Fruit fly (Drosophila melanogaster) whole organism, adult: ENCODE data around the gene CG14294.

Source experiments
- CG12768 ChIP-seq: fragments of 200-800 bp; sonication (Bioruptor generic); optimal IDR thresholded peaks from 2 replicates; lab custom pipeline; 2017; ENCODE audit warnings: missing biosample characterization, missing genetic modification characterization, mild to moderate bottlenecking, moderate library complexity, missing genetic modification reagents
- CG14711 ChIP-seq: fragments of 200-800 bp; sonication (Bioruptor generic); optimal IDR thresholded peaks from 2 replicates; lab custom pipeline; 2018; ENCODE audit warnings: missing biosample characterization, mild to moderate bottlenecking, missing genetic modification characterization, moderate library complexity
- CG7045 ChIP-seq: fragments of 200-800 bp; sonication (Bioruptor generic); optimal IDR thresholded peaks from 2 replicates; lab custom pipeline; 2017; ENCODE audit warnings: missing biosample characterization, mild to moderate bottlenecking, missing genetic modification characterization
- Crg-1 ChIP-seq: fragments of 200-800 bp; sonication (Bioruptor generic); optimal IDR thresholded peaks from 2 replicates; lab custom pipeline; 2016; ENCODE audit warnings: missing biosample characterization, missing genetic modification characterization
- Hr96 ChIP-seq: fragments of 200-800 bp; sonication (Bioruptor generic); optimal IDR thresholded peaks from 2 replicates; lab custom pipeline; 2016; ENCODE audit warnings: missing biosample characterization, missing genetic modification characterization
- Mnt ChIP-seq: fragments of 200-800 bp; sonication (Bioruptor generic); optimal IDR thresholded peaks from 2 replicates; lab custom pipeline; 2016; ENCODE audit warnings: missing biosample characterization, mild to moderate bottlenecking, missing genetic modification characterization
- bab1 ChIP-seq: fragments of 200-800 bp; sonication (Bioruptor generic); optimal IDR thresholded peaks from 3 replicates; lab custom pipeline; 2019; ENCODE audit warnings: missing biosample characterization, mild to moderate bottlenecking, missing genetic modification characterization, moderate library complexity
- pad ChIP-seq: fragments of 200-800 bp; sonication (Bioruptor generic); optimal IDR thresholded peaks from 3 replicates; lab custom pipeline; 2017; ENCODE audit warnings: missing biosample characterization, missing genetic modification characterization, mild to moderate bottlenecking, moderate library complexity, missing genetic modification reagents

DNA sequence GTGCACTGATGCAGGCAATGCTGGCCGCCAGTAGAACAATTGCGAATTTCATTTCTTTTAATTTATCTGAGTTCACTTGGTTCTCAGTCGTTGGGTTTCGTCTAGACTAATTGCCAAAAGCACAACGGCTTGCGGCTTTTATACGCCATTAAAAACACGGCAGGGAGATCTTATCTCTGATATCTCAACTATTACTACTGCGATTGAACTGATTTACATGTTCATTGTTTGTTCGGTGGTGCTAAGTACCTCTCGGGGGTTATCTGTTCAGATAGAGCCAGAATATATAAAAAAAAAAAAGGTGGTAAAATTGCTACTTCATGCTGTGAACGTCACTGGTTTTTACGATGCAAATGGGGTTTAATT is 3.5 kb upstream of the CG14294 start, which contains the start of gene CG14292:
- no peak for TF ChIP-seq pad (GFP tag; lab: Kevin White, UChicago)
- no peak for TF ChIP-seq CG12768 (GFP tag; lab: Kevin White, UChicago)
- no peak for TF ChIP-seq Mnt (GFP tag; lab: Kevin White, UChicago)
- no peak for TF ChIP-seq Hr96 (GFP tag; lab: Kevin White, UChicago)
- no peak for TF ChIP-seq CG7045 (GFP tag; lab: Kevin White, UChicago)
- TF ChIP-seq CG14711 (tag; lab: Kevin White, UChicago), result no peak
- no peak for TF ChIP-seq Crg-1 (GFP tag; lab: Kevin White, UChicago)
- TF ChIP-seq bab1 (GFP tag; lab: Kevin White, UChicago), result no peak
